Fruit fly (Drosophila melanogaster) whole organism: Measurements from ENCODE around the gene Rrp46.

Experiments
- CG8478 ChIP-seq: fragments of >200 bp; optimal IDR thresholded peaks from 2 replicates; lab custom pipeline; 2018; ENCODE audit warnings: inconsistent platforms
- Dll ChIP-seq: fragments of >200 bp; optimal IDR thresholded peaks from 2 replicates; lab custom pipeline; 2017
- EcR ChIP-seq, 2 experiments: fragments of >200 bp; optimal IDR thresholded peaks; 2 replicates each; lab custom pipeline; 2017; ENCODE audit warnings: missing biosample characterization in 2 of 2, missing genetic modification characterization in 2 of 2, missing genetic modification reagents in 2 of 2
- psq ChIP-seq: fragments of >200 bp; optimal IDR thresholded peaks from 2 replicates; lab custom pipeline; 2017
- usp ChIP-seq: fragments of >200 bp; optimal IDR thresholded peaks from 2 replicates; lab custom pipeline; 2017; ENCODE audit warnings: missing biosample characterization, missing genetic modification characterization, mixed read lengths

- TF ChIP-seq Dll (no peak), CG8478 (lab: Kevin White, UChicago) (no peak), psq (lab: Kevin White, UChicago) (no peak), usp (GFP tag; lab: Kevin White, UChicago) (no peak), EcR (GFP tag; optimal IDR thresholded peaks at IDR 0.05; lab: Kevin White, UChicago) (no peak)
These were observed 2.8 kb downstream of the Rrp46 start, which contains the start of gene CG6345 for dm6 chr3R:10415923-10416322.
